Fruit fly (Drosophila melanogaster) whole organism, embryonic: ENCODE data around the gene CG42763.

Experiments used
- ATbp ChIP-seq: fragments of 200-800 bp; sonication (Bioruptor generic); optimal IDR thresholded peaks from 2 replicates; lab custom pipeline; 2017; ENCODE audit warnings: missing biosample characterization, mild to moderate bottlenecking, missing genetic modification characterization, missing genetic modification reagents
- Atf3 ChIP-seq: fragments of 200-800 bp; sonication (Bioruptor generic); optimal IDR thresholded peaks from 3 replicates; lab custom pipeline; 2016; ENCODE audit warnings: missing biosample characterization, missing genetic modification characterization
- C15 ChIP-seq: fragments of 200-800 bp; sonication (Bioruptor generic); IDR thresholded peaks from 3 replicates; pipeline ENCODE4 v1.3.6; 2022; ENCODE audit warnings: missing biosample characterization, missing genetic modification characterization
- CG11560 ChIP-seq: fragments of 200-800 bp; sonication (Bioruptor generic); IDR thresholded peaks from 3 replicates; pipeline ENCODE4 v1.3.6; 2022; ENCODE audit warnings: missing biosample characterization, missing genetic modification characterization
- CG12155 ChIP-seq: fragments of 200-800 bp; sonication (Bioruptor generic); optimal IDR thresholded peaks from 3 replicates; lab custom pipeline; 2016; ENCODE audit warnings: missing biosample characterization, missing genetic modification characterization
- CG12236 ChIP-seq: fragments of 200-800 bp; sonication (Bioruptor generic); optimal IDR thresholded peaks from 2 replicates; lab custom pipeline; 2016; ENCODE audit warnings: missing biosample characterization, missing genetic modification characterization
- CG13624 ChIP-seq: fragments of 200-800 bp; sonication (Bioruptor generic); optimal IDR thresholded peaks from 2 replicates; lab custom pipeline; 2016; ENCODE audit warnings: missing biosample characterization, missing genetic modification characterization
- CG17568 ChIP-seq: fragments of 200-800 bp; sonication (Bioruptor generic); optimal IDR thresholded peaks from 2 replicates; lab custom pipeline; 2018; ENCODE audit warnings: missing biosample characterization, mild to moderate bottlenecking, missing genetic modification characterization, moderate library complexity
- CG2116 ChIP-seq: fragments of 200-800 bp; sonication (Bioruptor generic); optimal IDR thresholded peaks from 3 replicates; lab custom pipeline; 2018; ENCODE audit warnings: missing biosample characterization, mild to moderate bottlenecking, missing genetic modification characterization
- CG30431 ChIP-seq: fragments of 200-800 bp; sonication (Bioruptor generic); optimal IDR thresholded peaks from 2 replicates; lab custom pipeline; 2017; ENCODE audit warnings: missing biosample characterization, missing genetic modification characterization
- CG3065 ChIP-seq: fragments of 200-800 bp; sonication (Bioruptor generic); optimal IDR thresholded peaks from 2 replicates; lab custom pipeline; 2016; ENCODE audit warnings: missing biosample characterization, missing genetic modification characterization
- CG33213 ChIP-seq: fragments of 200-800 bp; sonication (Bioruptor generic); optimal IDR thresholded peaks from 3 replicates; lab custom pipeline; 2016; ENCODE audit warnings: missing biosample characterization, missing genetic modification characterization
- CG7556 ChIP-seq: fragments of 200-800 bp; sonication (Bioruptor generic); optimal IDR thresholded peaks from 2 replicates; lab custom pipeline; 2017; ENCODE audit warnings: missing biosample characterization, mild to moderate bottlenecking, missing genetic modification characterization
- CG8924 ChIP-seq: fragments of 200-800 bp; optimal IDR thresholded peaks from 3 replicates; lab custom pipeline; 2019; ENCODE audit warnings: missing biosample characterization, mild to moderate bottlenecking, missing genetic modification characterization, moderate library complexity
- CG9437 ChIP-seq: fragments of 200-800 bp; sonication (Bioruptor generic); optimal IDR thresholded peaks from 2 replicates; lab custom pipeline; 2018; ENCODE audit warnings: missing biosample characterization, mild to moderate bottlenecking, missing genetic modification characterization
- CG9727 ChIP-seq: fragments of 200-800 bp; sonication (Bioruptor generic); optimal IDR thresholded peaks from 3 replicates; lab custom pipeline; 2017; ENCODE audit warnings: missing biosample characterization, mild to moderate bottlenecking, missing genetic modification characterization
- CG9932 ChIP-seq: fragments of 200-800 bp; sonication (Bioruptor generic); IDR thresholded peaks from 2 replicates; pipeline ENCODE4 v1.3.6; 2022; ENCODE audit warnings: missing biosample characterization, missing genetic modification characterization
- CoRest ChIP-seq: fragments of 200-800 bp; sonication (Bioruptor generic); optimal IDR thresholded peaks from 3 replicates; lab custom pipeline; 2018; ENCODE audit warnings: missing biosample characterization, mild to moderate bottlenecking, missing genetic modification characterization, moderate library complexity
- Dad ChIP-seq: fragments of 200-800 bp; sonication (Bioruptor generic); optimal IDR thresholded peaks from 3 replicates; lab custom pipeline; 2016; ENCODE audit warnings: missing biosample characterization, missing genetic modification characterization
- Dek ChIP-seq: fragments of 200-800 bp; sonication (Bioruptor generic); optimal IDR thresholded peaks from 3 replicates; lab custom pipeline; 2019; ENCODE audit warnings: missing biosample characterization, mild to moderate bottlenecking, missing genetic modification characterization, moderate library complexity
- Doc2 ChIP-seq: fragments of 200-800 bp; sonication (Bioruptor generic); IDR thresholded peaks from 2 replicates; pipeline ENCODE4 v1.3.6; 2022; ENCODE audit warnings: missing biosample characterization, missing genetic modification characterization
- Fer1 ChIP-seq: fragments of 200-800 bp; sonication (Bioruptor generic); optimal IDR thresholded peaks from 2 replicates; lab custom pipeline; 2017; ENCODE audit warnings: missing biosample characterization, mild to moderate bottlenecking, missing genetic modification characterization
- HmgZ ChIP-seq: fragments of 200-800 bp; sonication (Bioruptor generic); optimal IDR thresholded peaks from 2 replicates; lab custom pipeline; 2018; ENCODE audit warnings: missing biosample characterization, mild to moderate bottlenecking, missing genetic modification characterization
- Hr3 ChIP-seq: fragments of 200-800 bp; sonication (Bioruptor generic); optimal IDR thresholded peaks from 3 replicates; lab custom pipeline; 2016; ENCODE audit warnings: missing biosample characterization, missing genetic modification characterization
- Mes4 ChIP-seq: fragments of 200-800 bp; sonication (Bioruptor generic); optimal IDR thresholded peaks from 2 replicates; lab custom pipeline; 2016; ENCODE audit warnings: missing biosample characterization, missing genetic modification characterization
- Scr ChIP-seq: fragments of 200-800 bp; sonication (Bioruptor generic); IDR thresholded peaks from 2 replicates; pipeline ENCODE4 v1.3.6; 2022; ENCODE audit warnings: missing biosample characterization, missing genetic modification characterization; ENCODE audit not compliant: partially characterized antibody
- Six4 ChIP-seq: fragments of 200-800 bp; sonication (Bioruptor generic); optimal IDR thresholded peaks from 2 replicates; lab custom pipeline; 2016; ENCODE audit warnings: missing biosample characterization, missing genetic modification characterization
- ato ChIP-seq: fragments of 200-800 bp; sonication (Bioruptor generic); IDR thresholded peaks from 2 replicates; pipeline ENCODE4 v1.3.6; 2022; ENCODE audit warnings: missing biosample characterization, missing genetic modification characterization; ENCODE audit not compliant: partially characterized antibody
- caup ChIP-seq: fragments of 200-800 bp; sonication (Bioruptor generic); optimal IDR thresholded peaks from 3 replicates; lab custom pipeline; 2017; ENCODE audit warnings: missing biosample characterization, mild to moderate bottlenecking, missing genetic modification characterization, moderate library complexity; ENCODE audit not compliant: severe bottlenecking
- chif ChIP-seq, 2 experiments: fragments of 200-800 bp; sonication (Bioruptor generic); optimal IDR thresholded peaks; 3 replicates each; lab custom pipeline; 2016; ENCODE audit warnings: missing biosample characterization in 2 of 2, missing genetic modification characterization in 2 of 2
- danr ChIP-seq: fragments of 200-800 bp; sonication (Bioruptor generic); IDR thresholded peaks from 2 replicates; pipeline ENCODE4 v1.3.6; 2022; ENCODE audit warnings: missing biosample characterization, missing genetic modification characterization
- dm ChIP-seq: fragments of 200-800 bp; sonication (Bioruptor generic); optimal IDR thresholded peaks from 3 replicates; lab custom pipeline; 2016; ENCODE audit warnings: missing biosample characterization, missing genetic modification characterization
- emc ChIP-seq: fragments of 200-800 bp; sonication (Bioruptor generic); optimal IDR thresholded peaks from 2 replicates; lab custom pipeline; 2016; ENCODE audit warnings: missing biosample characterization, missing genetic modification characterization
- ewg ChIP-seq: fragments of 200-800 bp; sonication (Bioruptor generic); optimal IDR thresholded peaks from 3 replicates; lab custom pipeline; 2017; ENCODE audit warnings: mild to moderate bottlenecking, missing biosample characterization, missing genetic modification reagents, missing genetic modification characterization
- fd3F ChIP-seq: fragments of 200-800 bp; sonication (Bioruptor generic); optimal IDR thresholded peaks from 2 replicates; lab custom pipeline; 2018; ENCODE audit warnings: missing biosample characterization, mild to moderate bottlenecking, missing genetic modification characterization, moderate library complexity
- gcm2 ChIP-seq: fragments of 200-800 bp; sonication (Bioruptor generic); optimal IDR thresholded peaks from 2 replicates; lab custom pipeline; 2016; ENCODE audit warnings: missing biosample characterization, missing genetic modification characterization
- gsb-n ChIP-seq: fragments of 200-800 bp; sonication (Bioruptor generic); optimal IDR thresholded peaks from 3 replicates; lab custom pipeline; 2018; ENCODE audit warnings: missing biosample characterization, mild to moderate bottlenecking, missing genetic modification characterization
- hkb ChIP-seq, 2 experiments: fragments of 200-800 bp in 1 of 2; fragments of >200 bp in 1 of 2; sonication (Bioruptor generic) in 1 of 2; IDR thresholded peaks in 1 of 2; optimal IDR thresholded peaks in 1 of 2; 2 replicates each; pipeline versions ENCODE4 v1.3.6 to Lab custom; 2017 to 2022; ENCODE audit warnings: missing biosample characterization in 1 of 2, missing genetic modification characterization in 1 of 2
- jumu ChIP-seq: fragments of 200-800 bp; sonication (Bioruptor generic); optimal IDR thresholded peaks from 3 replicates; lab custom pipeline; 2016; ENCODE audit warnings: missing biosample characterization, missing genetic modification characterization
- mirr ChIP-seq: fragments of 200-800 bp; sonication (Bioruptor generic); optimal IDR thresholded peaks from 3 replicates; lab custom pipeline; 2018; ENCODE audit warnings: missing biosample characterization, mild to moderate bottlenecking, missing genetic modification characterization
- nau ChIP-seq: fragments of 200-800 bp; sonication (Bioruptor generic); optimal IDR thresholded peaks from 3 replicates; lab custom pipeline; 2017; ENCODE audit warnings: missing biosample characterization, mild to moderate bottlenecking, missing genetic modification characterization, missing genetic modification reagents
- nmo ChIP-seq: fragments of 200-800 bp; sonication (Bioruptor generic); optimal IDR thresholded peaks from 2 replicates; lab custom pipeline; 2018; ENCODE audit warnings: missing biosample characterization, mild to moderate bottlenecking, missing genetic modification characterization, moderate library complexity
- pzg ChIP-seq: fragments of 200-800 bp; sonication (Bioruptor generic); optimal IDR thresholded peaks from 3 replicates; lab custom pipeline; 2018; ENCODE audit warnings: missing biosample characterization, mild to moderate bottlenecking, missing genetic modification characterization, moderate library complexity
- sim ChIP-seq: fragments of 200-800 bp; sonication (Bioruptor generic); IDR thresholded peaks from 2 replicates; pipeline ENCODE4 v1.3.6; 2022; ENCODE audit warnings: missing biosample characterization, missing genetic modification characterization
- sima ChIP-seq: fragments of 200-800 bp; sonication (Bioruptor generic); optimal IDR thresholded peaks from 2 replicates; lab custom pipeline; 2016; ENCODE audit warnings: missing biosample characterization, missing genetic modification characterization
- stwl ChIP-seq: fragments of 200-800 bp; sonication (Bioruptor generic); optimal IDR thresholded peaks from 3 replicates; lab custom pipeline; 2018; ENCODE audit warnings: missing biosample characterization, mild to moderate bottlenecking, missing genetic modification characterization, moderate library complexity
- vnd ChIP-seq: fragments of 200-800 bp; sonication (Bioruptor generic); IDR thresholded peaks from 3 replicates; pipeline ENCODE4 v1.3.6; 2022; ENCODE audit warnings: missing biosample characterization, missing genetic modification characterization; ENCODE audit not compliant: partially characterized antibody
- zen ChIP-seq: fragments of 200-800 bp; sonication (Bioruptor generic); optimal IDR thresholded peaks from 3 replicates; lab custom pipeline; 2018; ENCODE audit warnings: missing biosample characterization, mild to moderate bottlenecking, missing genetic modification characterization, moderate library complexity

CG42763 gene

DNA sequence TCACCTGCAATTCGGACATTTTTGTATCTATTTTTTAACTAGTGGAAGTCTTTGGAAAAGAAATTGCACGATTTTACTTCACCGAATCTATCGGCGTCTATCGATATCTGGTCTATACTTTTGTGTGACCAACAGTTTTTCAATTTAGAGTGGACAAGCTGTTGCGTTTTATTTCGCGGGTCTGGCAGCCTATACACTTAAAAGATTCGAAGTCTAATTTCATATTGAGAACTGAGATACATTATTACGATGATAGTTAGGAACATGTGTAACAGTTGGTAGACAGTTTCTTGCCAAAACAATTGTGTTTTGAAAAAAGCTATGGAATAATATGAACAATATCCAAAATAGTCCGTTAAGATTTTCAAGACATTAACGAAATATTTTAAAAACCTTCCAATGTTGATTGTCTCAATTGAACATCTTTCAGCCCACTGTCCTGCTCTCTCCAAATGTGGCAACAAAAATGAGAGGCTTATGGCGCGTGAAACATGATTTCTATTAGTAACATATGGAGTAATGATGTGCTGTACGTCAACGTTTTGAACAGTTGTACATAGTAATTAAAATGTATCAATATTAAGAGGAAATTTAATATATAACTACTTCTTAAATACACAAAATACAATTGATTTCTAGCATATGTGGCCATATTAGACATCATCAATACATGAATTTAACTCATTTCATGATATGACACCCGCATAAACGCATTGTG lies 17.6 kb upstream of the CG42763 start, which contains the start of gene Acbp1 (continued):
- peak; percentile 96 for TF ChIP-seq nau (GFP tag; lab: Kevin White, UChicago)
- peak; percentile 98 for TF ChIP-seq CG9727 (GFP tag; lab: Kevin White, UChicago)
- peak; percentile 93 for TF ChIP-seq CG12155 (GFP tag; lab: Kevin White, UChicago)
- peak; percentile 76 for TF ChIP-seq CG3065 (GFP tag; lab: Kevin White, UChicago)
- peak; percentile 78 for TF ChIP-seq Scr
- TF ChIP-seq danr (GFP tag; lab: Robert Waterston, UW), result peak; percentile 78
- TF ChIP-seq Fer1 (GFP tag; lab: Kevin White, UChicago), result peak; percentile 99
- peak; percentile 68 for TF ChIP-seq sim
- TF ChIP-seq CG9437 (GFP tag; lab: Kevin White, UChicago), result peak; percentile 93
- peak; percentile 98 for TF ChIP-seq gsb-n (tag; lab: Kevin White, UChicago)
- peak; percentile 68 for TF ChIP-seq ato (GFP tag; lab: Robert Waterston, UW)
- peak; percentile 94 for TF ChIP-seq Dek
- peak; percentile 82 for TF ChIP-seq gcm2 (GFP tag; lab: Kevin White, UChicago)
- TF ChIP-seq C15, result peak; percentile 90
- TF ChIP-seq Mes4 (GFP tag; lab: Kevin White, UChicago), result peak; percentile 92
- TF ChIP-seq hkb (optimal IDR thresholded peaks at IDR 0.05; lab: Kevin White, UChicago), result no peak
- peak; percentile 96 for TF ChIP-seq hkb (GFP tag; IDR thresholded peaks at IDR 0.05; lab: Robert Waterston, UW)
- TF ChIP-seq dm (GFP tag; lab: Kevin White, UChicago), result peak; percentile 91
- TF ChIP-seq CG17568 (GFP tag; lab: Kevin White, UChicago), result peak; percentile 98
- TF ChIP-seq Atf3 (GFP tag; lab: Kevin White, UChicago), result peak; percentile 94
- TF ChIP-seq stwl, result peak; percentile 96
- peak; percentile 96 for TF ChIP-seq nmo (GFP tag; lab: Kevin White, UChicago)
- TF ChIP-seq vnd (GFP tag; lab: Robert Waterston, UW), result peak; percentile 60
- peak; percentile 93 for TF ChIP-seq Six4 (GFP tag; lab: Kevin White, UChicago)
- peak; percentile 96 for TF ChIP-seq zen
- peak; percentile 88 for TF ChIP-seq ewg (GFP tag; lab: Kevin White, UChicago)
- TF ChIP-seq sima, result peak; percentile 58
- TF ChIP-seq CG33213, result peak; percentile 95
- TF ChIP-seq HmgZ (tag; lab: Kevin White, UChicago), result peak; percentile 97
- peak; percentile 94 for TF ChIP-seq pzg (GFP tag; lab: Kevin White, UChicago)
- TF ChIP-seq chif (GFP tag; optimal IDR thresholded peaks at IDR 0.05; lab: Kevin White, UChicago), result peak; percentile 91 to 95
- peak; percentile 95 for TF ChIP-seq caup (GFP tag; lab: Kevin White, UChicago)
- TF ChIP-seq Hr3 (GFP tag; lab: Kevin White, UChicago), result peak; percentile 93
- peak; percentile 82 for TF ChIP-seq CG2116
- peak; percentile 97 for TF ChIP-seq CoRest
- TF ChIP-seq CG8924 (tag; lab: Kevin White, UChicago), result peak; percentile 99
- peak; percentile 75 for TF ChIP-seq emc (GFP tag; lab: Kevin White, UChicago)
- peak; percentile 84 for TF ChIP-seq CG30431 (GFP tag; lab: Kevin White, UChicago)
- peak; percentile 97 for TF ChIP-seq mirr (GFP tag; lab: Kevin White, UChicago)
- no peak for TF ChIP-seq Doc2 (GFP tag; lab: Robert Waterston, UW)
- peak; percentile 96 for TF ChIP-seq CG9932 (GFP tag; lab: Robert Waterston, UW)
- TF ChIP-seq CG7556 (GFP tag; lab: Kevin White, UChicago), result peak; percentile 98
- TF ChIP-seq CG11560, result peak; percentile 80
- TF ChIP-seq CG12236 (GFP tag; lab: Kevin White, UChicago), result peak; percentile 89
- peak; percentile 91 for TF ChIP-seq Dad (GFP tag; lab: Kevin White, UChicago)
- TF ChIP-seq ATbp (GFP tag; lab: Kevin White, UChicago), result peak; percentile 95
- TF ChIP-seq CG13624 (GFP tag; lab: Kevin White, UChicago), result peak; percentile 97
- peak; percentile 96 for TF ChIP-seq jumu
- TF ChIP-seq fd3F (GFP tag; lab: Kevin White, UChicago), result peak; percentile 92
